Fruit fly (Drosophila melanogaster) whole organism, prepupa: ENCODE data around the gene CG43121.

Experiments used
- Blimp-1 ChIP-seq: fragments of 200-800 bp; sonication (Bioruptor generic); optimal IDR thresholded peaks from 3 replicates; lab custom pipeline; 2017; ENCODE audit warnings: missing biosample characterization, missing genetic modification characterization, mild to moderate bottlenecking, moderate library complexity, missing genetic modification reagents
- CG10631 ChIP-seq: fragments of 200-800 bp; sonication (Bioruptor generic); optimal IDR thresholded peaks from 2 replicates; lab custom pipeline; 2016; ENCODE audit warnings: missing biosample characterization, missing genetic modification characterization
- CG11762 ChIP-seq: fragments of 200-800 bp; sonication (Bioruptor generic); optimal IDR thresholded peaks from 3 replicates; lab custom pipeline; 2016; ENCODE audit warnings: missing biosample characterization, missing genetic modification characterization; ENCODE audit not compliant: insufficient read depth
- CG16779 ChIP-seq: fragments of 200-800 bp; sonication (Bioruptor generic); optimal IDR thresholded peaks from 3 replicates; lab custom pipeline; 2017; ENCODE audit warnings: missing biosample characterization, mild to moderate bottlenecking, missing genetic modification characterization
- CG3032 ChIP-seq: fragments of 200-800 bp; optimal IDR thresholded peaks from 2 replicates; lab custom pipeline; 2019; ENCODE audit warnings: missing biosample characterization, mild to moderate bottlenecking, missing genetic modification characterization, moderate library complexity
- CG34406 ChIP-seq: fragments of 200-800 bp; sonication (Bioruptor generic); optimal IDR thresholded peaks from 3 replicates; lab custom pipeline; 2016; ENCODE audit warnings: missing biosample characterization, missing genetic modification characterization
- CG3919 ChIP-seq: fragments of 200-800 bp; sonication (Bioruptor generic); optimal IDR thresholded peaks from 3 replicates; lab custom pipeline; 2016; ENCODE audit warnings: missing biosample characterization, missing genetic modification characterization
- CG4318 ChIP-seq: fragments of 200-800 bp; sonication (Bioruptor generic); optimal IDR thresholded peaks from 3 replicates; lab custom pipeline; 2017; ENCODE audit warnings: missing biosample characterization, mild to moderate bottlenecking, missing genetic modification characterization
- CG6276 ChIP-seq: fragments of 200-800 bp; sonication (Bioruptor generic); optimal IDR thresholded peaks from 2 replicates; lab custom pipeline; 2017; ENCODE audit warnings: missing biosample characterization, mild to moderate bottlenecking, missing genetic modification characterization
- CG6792 ChIP-seq: fragments of 200-800 bp; sonication (Bioruptor generic); optimal IDR thresholded peaks from 3 replicates; lab custom pipeline; 2016; ENCODE audit warnings: missing biosample characterization, missing genetic modification characterization
- CG6854 ChIP-seq: fragments of 200-800 bp; sonication (Bioruptor generic); optimal IDR thresholded peaks from 2 replicates; lab custom pipeline; 2017; ENCODE audit warnings: missing biosample characterization, mild to moderate bottlenecking, missing genetic modification characterization
- CG7368 ChIP-seq: fragments of 200-800 bp; sonication (Bioruptor generic); optimal IDR thresholded peaks from 3 replicates; lab custom pipeline; 2016; ENCODE audit warnings: missing biosample characterization, missing genetic modification characterization
- CG8119 ChIP-seq: fragments of 200-800 bp; sonication (Bioruptor generic); IDR thresholded peaks from 3 replicates; pipeline ENCODE4 v1.3.6; 2022; ENCODE audit warnings: missing biosample characterization, missing genetic modification characterization
- CG8632 ChIP-seq: fragments of 200-800 bp; sonication (Bioruptor generic); optimal IDR thresholded peaks from 3 replicates; lab custom pipeline; 2016; ENCODE audit warnings: missing biosample characterization, missing genetic modification characterization
- CG9139 ChIP-seq: fragments of 200-800 bp; sonication (Bioruptor generic); optimal IDR thresholded peaks from 3 replicates; lab custom pipeline; 2017; ENCODE audit warnings: missing biosample characterization, mild to moderate bottlenecking, missing genetic modification characterization
- Eip75B ChIP-seq: fragments of 200-800 bp; sonication (Bioruptor generic); optimal IDR thresholded peaks from 3 replicates; lab custom pipeline; 2016; ENCODE audit warnings: missing biosample characterization, missing genetic modification characterization
- Eip93F ChIP-seq: fragments of 200-800 bp; sonication (Bioruptor generic); optimal IDR thresholded peaks from 2 replicates; lab custom pipeline; 2016; ENCODE audit warnings: missing biosample characterization, mild to moderate bottlenecking, missing genetic modification characterization
- Ets21C ChIP-seq: fragments of 200-800 bp; sonication (Bioruptor generic); optimal IDR thresholded peaks from 3 replicates; lab custom pipeline; 2016; ENCODE audit warnings: missing biosample characterization, missing genetic modification characterization
- Hr4 ChIP-seq: fragments of 200-800 bp; sonication (Bioruptor generic); optimal IDR thresholded peaks from 3 replicates; lab custom pipeline; 2016; ENCODE audit warnings: missing biosample characterization, missing genetic modification characterization
- Met ChIP-seq: fragments of 200-800 bp; sonication (Bioruptor generic); optimal IDR thresholded peaks from 3 replicates; lab custom pipeline; 2016; ENCODE audit warnings: missing biosample characterization, missing genetic modification characterization
- Smox ChIP-seq: fragments of 200-800 bp; sonication (Bioruptor generic); optimal IDR thresholded peaks from 3 replicates; lab custom pipeline; 2016; ENCODE audit warnings: missing biosample characterization, missing genetic modification characterization
- Sox15 ChIP-seq: fragments of 200-800 bp; sonication (Bioruptor generic); optimal IDR thresholded peaks from 3 replicates; lab custom pipeline; 2016; ENCODE audit warnings: missing biosample characterization, missing genetic modification characterization
- achi ChIP-seq: fragments of 200-800 bp; sonication (Bioruptor generic); optimal IDR thresholded peaks from 3 replicates; lab custom pipeline; 2016; ENCODE audit warnings: missing biosample characterization, missing genetic modification characterization
- acj6 ChIP-seq: fragments of 200-800 bp; sonication (Bioruptor generic); optimal IDR thresholded peaks from 3 replicates; lab custom pipeline; 2016; ENCODE audit warnings: missing biosample characterization, missing genetic modification characterization
- cyc ChIP-seq: fragments of 200-800 bp; sonication (Bioruptor generic); optimal IDR thresholded peaks from 3 replicates; lab custom pipeline; 2016; ENCODE audit warnings: missing biosample characterization, missing genetic modification characterization
- dac ChIP-seq: fragments of 200-800 bp; sonication (Bioruptor generic); optimal IDR thresholded peaks from 2 replicates; lab custom pipeline; 2017; ENCODE audit warnings: missing biosample characterization, mild to moderate bottlenecking, missing genetic modification characterization
- dsx ChIP-seq: fragments of 200-800 bp; optimal IDR thresholded peaks from 3 replicates; lab custom pipeline; 2019; ENCODE audit warnings: missing biosample characterization, mild to moderate bottlenecking, missing genetic modification characterization, moderate library complexity; ENCODE audit not compliant: poor library complexity, severe bottlenecking
- eg ChIP-seq: fragments of 200-800 bp; sonication (Bioruptor generic); IDR thresholded peaks from 3 replicates; pipeline ENCODE4 v1.3.6; 2022; ENCODE audit warnings: missing biosample characterization, missing genetic modification characterization
- esn ChIP-seq: fragments of 200-800 bp; sonication (Bioruptor generic); optimal IDR thresholded peaks from 2 replicates; lab custom pipeline; 2016; ENCODE audit warnings: missing biosample characterization, mild to moderate bottlenecking, missing genetic modification characterization, moderate library complexity
- fd59A ChIP-seq: fragments of 200-800 bp; sonication (Bioruptor generic); optimal IDR thresholded peaks from 2 replicates; lab custom pipeline; 2017; ENCODE audit warnings: missing biosample characterization, mild to moderate bottlenecking, missing genetic modification characterization, missing genetic modification reagents
- lz ChIP-seq: fragments of 200-800 bp; sonication (Bioruptor generic); optimal IDR thresholded peaks from 3 replicates; lab custom pipeline; 2016; ENCODE audit warnings: missing biosample characterization, missing genetic modification characterization
- pdm3 ChIP-seq: fragments of 200-800 bp; sonication (Bioruptor generic); optimal IDR thresholded peaks from 3 replicates; lab custom pipeline; 2016; ENCODE audit warnings: missing biosample characterization, missing genetic modification characterization
- ss ChIP-seq, 2 experiments: fragments of 200-800 bp; sonication (Bioruptor generic); optimal IDR thresholded peaks; 2 replicates in 1 of 2; 3 replicates in 1 of 2; lab custom pipeline; 2017 to 2018; ENCODE audit warnings: mild to moderate bottlenecking in 2 of 2, missing biosample characterization in 2 of 2, missing genetic modification characterization in 2 of 2, moderate library complexity in 1 of 2
- svp ChIP-seq: fragments of 200-800 bp; sonication (Bioruptor generic); peaks from one replicate; lab custom pipeline; 2016; ENCODE audit warnings: missing biosample characterization, missing genetic modification characterization

The CG43121 gene

DNA sequence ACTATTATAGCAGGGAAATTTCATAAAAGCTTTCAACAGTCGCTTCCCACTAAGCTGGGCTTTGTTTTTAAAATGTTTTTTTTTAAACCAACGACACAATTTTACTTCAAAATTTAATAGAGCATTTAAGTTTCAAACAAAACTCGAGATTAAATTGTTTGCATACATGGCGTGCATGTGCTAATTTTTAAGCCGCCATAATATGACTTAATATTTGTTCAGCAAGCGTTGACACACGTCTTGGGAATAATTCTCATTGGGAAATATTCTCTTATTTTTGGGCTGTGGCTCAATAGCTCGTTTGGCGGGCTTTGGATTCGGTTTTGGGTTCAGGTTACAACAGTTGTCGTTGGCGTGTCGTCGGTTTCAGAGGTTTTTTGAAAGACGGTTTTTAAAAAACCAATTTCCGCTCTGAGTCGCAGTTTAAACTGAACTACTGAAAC lies 49.8 kb downstream of the CG43121 start, which contains the start of gene CG9628 (continued):
- TF ChIP-seq ss (GFP tag; optimal IDR thresholded peaks at IDR 0.05; lab: Kevin White, UChicago) (no peak), Blimp-1 (GFP tag; lab: Kevin White, UChicago) (no peak), CG8632 (GFP tag; lab: Kevin White, UChicago) (no peak), pdm3 (GFP tag; lab: Kevin White, UChicago) (peak; percentile 46), dac (GFP tag; lab: Kevin White, UChicago) (no peak), CG3919 (GFP tag; lab: Kevin White, UChicago) (peak; percentile 77), CG8119 (GFP tag; lab: Robert Waterston, UW) (peak; percentile 53; the same call in 1 of the 3 replicates), esn (peak; percentile 41), CG34406 (no peak), CG7368 (peak; percentile 62), CG3032 (tag; lab: Kevin White, UChicago) (no peak), Eip93F (GFP tag; lab: Kevin White, UChicago) (no peak), Ets21C (GFP tag; lab: Kevin White, UChicago) (no peak), cyc (peak; percentile 71), acj6 (GFP tag; lab: Kevin White, UChicago) (no peak), CG6276 (GFP tag; lab: Kevin White, UChicago) (peak; percentile 8), fd59A (GFP tag; lab: Kevin White, UChicago) (no peak), eg (peak; percentile 66; the same call in 2 of the 3 replicates), achi (GFP tag; lab: Kevin White, UChicago) (peak; percentile 24), Met (GFP tag; lab: Kevin White, UChicago) (no peak), CG9139 (GFP tag; lab: Kevin White, UChicago) (no peak), Sox15 (GFP tag; lab: Kevin White, UChicago) (no peak), Hr4 (GFP tag; lab: Kevin White, UChicago) (peak; percentile 8), dsx (GFP tag; lab: Kevin White, UChicago) (no peak), lz (GFP tag; lab: Kevin White, UChicago) (peak; percentile 30), Eip75B (GFP tag; lab: Kevin White, UChicago) (peak; percentile 6), CG11762 (GFP tag; lab: Kevin White, UChicago) (peak; percentile 57), svp (GFP tag; lab: Kevin White, UChicago) (no peak), CG16779 (tag; lab: Kevin White, UChicago) (no peak), CG10631 (no peak), CG4318 (GFP tag; lab: Kevin White, UChicago) (no peak), CG6792 (no peak), Smox (no peak), CG6854 (GFP tag; lab: Kevin White, UChicago) (no peak)
- TF ChIP-seq, all 60 proteins: peak for 27
